Worm (Caenorhabditis elegans): Measurements from ENCODE around the gene T23D5.3.

DNA sequence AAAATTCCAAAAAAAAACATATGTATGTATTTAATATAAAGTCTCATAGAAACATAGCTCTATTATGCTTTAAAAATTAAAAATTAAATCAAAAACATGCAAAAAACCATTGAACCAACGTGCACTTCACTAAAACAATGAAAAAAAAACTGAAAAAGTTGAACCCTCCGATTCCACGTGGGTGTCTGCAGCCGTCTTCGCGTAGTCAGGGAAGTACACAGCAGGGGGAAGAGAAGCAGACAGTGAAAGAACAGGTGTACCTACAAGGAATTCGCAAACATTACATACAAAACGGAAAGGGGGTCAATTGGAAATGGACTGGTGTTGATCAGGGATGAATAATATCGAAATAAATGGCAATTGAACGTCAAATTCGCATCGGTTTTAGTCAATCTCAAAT lies 40.5 kb upstream of the T23D5.3 start:
- TF ChIP-seq C38D4.7 (GFP tag; optimal IDR thresholded peaks at IDR 0.05) (no peak), ceh-14 (tag; optimal IDR thresholded peaks at IDR 0.05) (no peak), unc-55 (GFP tag; optimal IDR thresholded peaks at IDR 0.05) (no peak), pha-4 (tag; optimal IDR thresholded peaks at IDR 0.05) (no peak), pag-3 (tag; optimal IDR thresholded peaks at IDR 0.05; ENCODE audit: borderline replicate concordance) (no peak), fkh-10 (GFP tag; optimal IDR thresholded peaks at IDR 0.05) (no peak), tbx-7 (tag; optimal IDR thresholded peaks at IDR 0.05) (no peak), ama-1 (optimal IDR thresholded peaks at IDR 0.05) (no peak), hlh-30 (tag; optimal IDR thresholded peaks at IDR 0.05; ENCODE audit: insufficient read depth) (no peak), dve-1 (tag; optimal IDR thresholded peaks at IDR 0.05) (no peak), ceh-48 (tag; optimal IDR thresholded peaks at IDR 0.05) (no peak), dmd-4 (tag; optimal IDR thresholded peaks at IDR 0.05; ENCODE audit: borderline replicate concordance) (no peak), nfya-1 (tag; optimal IDR thresholded peaks at IDR 0.05) (no peak)
